Worm (Caenorhabditis elegans): Measurements from ENCODE around the gene par-2.

DNA sequence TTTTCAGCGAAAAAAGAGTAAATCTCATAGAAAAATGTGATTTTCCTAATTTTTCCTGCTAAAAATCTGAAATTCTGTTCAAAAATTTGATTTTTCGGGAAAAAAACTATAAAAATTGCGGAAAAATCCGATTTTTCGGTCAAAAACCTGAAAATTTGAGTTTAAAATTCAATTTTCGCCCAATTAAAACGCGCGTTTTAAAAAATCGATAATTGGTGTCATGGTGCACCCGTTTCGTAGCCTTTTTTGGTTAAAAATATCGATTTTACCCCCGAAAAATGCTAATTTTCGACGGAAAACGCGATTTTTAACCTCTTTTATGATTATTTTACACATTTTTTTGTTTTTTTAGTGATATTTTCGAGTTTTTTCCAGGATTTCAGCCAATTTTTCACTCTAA is 3.8 kb downstream of the par-2 start:
- TF ChIP-seq lin-1 (GFP tag; IDR thresholded peaks at IDR 0.05) (no peak), lin-13 (GFP tag; optimal IDR thresholded peaks at IDR 0.05) (no peak)
